Worm (Caenorhabditis elegans) whole organism, L1 larva: ENCODE data around the gene pap-1.

Experiments used
- C04F5.9 ChIP-seq: sonication (generic microtip); optimal IDR thresholded peaks from 2 replicates; lab custom pipeline; 2016; ENCODE audit warnings: missing genetic modification characterization, missing compliant biosample characterization
- C34B4.2 ChIP-seq: sonication (generic microtip); optimal IDR thresholded peaks from 2 replicates; lab custom pipeline; 2017; ENCODE audit warnings: mild to moderate bottlenecking, missing genetic modification characterization, missing compliant biosample characterization
- blmp-1 ChIP-seq: fragments of 150-350 bp; optimal IDR thresholded peaks from 2 replicates; lab custom pipeline; 2014; ENCODE audit warnings: missing biosample characterization, missing genetic modification characterization
- ceh-63 ChIP-seq: fragments of 200-800 bp; sonication (Bioruptor generic); optimal IDR thresholded peaks from 2 replicates; lab custom pipeline; 2018; ENCODE audit warnings: mild to moderate bottlenecking, missing genetic modification characterization, missing compliant biosample characterization
- ceh-8 ChIP-seq: fragments of 200-800 bp; sonication (Bioruptor generic); optimal IDR thresholded peaks from 2 replicates; lab custom pipeline; 2018; ENCODE audit warnings: mild to moderate bottlenecking, missing genetic modification characterization, moderate library complexity, missing compliant biosample characterization
- ceh-82 ChIP-seq, 3 experiments: fragments of 150-350 bp in 1 of 3; sonication (generic microtip) in 2 of 3; optimal IDR thresholded peaks; 2 replicates each; lab custom pipeline; 2014 to 2017; ENCODE audit warnings: missing biosample characterization in 3 of 3, missing genetic modification characterization in 3 of 3
- dsc-1 ChIP-seq: sonication (generic microtip); optimal IDR thresholded peaks from 2 replicates; lab custom pipeline; 2016; ENCODE audit warnings: mild to moderate bottlenecking, missing genetic modification characterization, missing compliant biosample characterization
- egl-13 ChIP-seq: sonication (generic microtip); optimal IDR thresholded peaks from 2 replicates; lab custom pipeline; 2016; ENCODE audit warnings: missing genotype, missing genetic modification reagents, missing genetic modification characterization, missing compliant biosample characterization
- egl-27 ChIP-seq, 2 experiments: fragments of 150-350 bp in 1 of 2; sonication (generic microtip); optimal IDR thresholded peaks; 3 replicates each; lab custom pipeline; 2017 to 2018; ENCODE audit warnings: missing biosample characterization in 2 of 2, missing genetic modification characterization in 2 of 2, missing genetic modification reagents in 2 of 2
- elt-2 ChIP-seq: sonication (generic microtip); optimal IDR thresholded peaks from 2 replicates; lab custom pipeline; 2016; ENCODE audit warnings: missing genetic modification characterization, mild to moderate bottlenecking, inconsistent platforms, missing compliant biosample characterization, missing genetic modification reagents
- elt-3 ChIP-seq, 6 experiments: fragments of 150-350 bp in 1 of 6; sonication (generic microtip); optimal IDR thresholded peaks; 2 replicates each; lab custom pipeline; 2017 to 2018; ENCODE audit warnings: missing biosample characterization in 6 of 6, missing genetic modification characterization in 6 of 6, inconsistent platforms in 1 of 6
- ets-5 ChIP-seq: fragments of 200-800 bp; sonication (Bioruptor generic); IDR thresholded peaks from 2 replicates; pipeline ENCODE4 v1.3.6; 2022; ENCODE audit warnings: missing genetic modification characterization, missing compliant biosample characterization
- fkh-10 ChIP-seq: sonication (generic microtip); optimal IDR thresholded peaks from 2 replicates; lab custom pipeline; 2017; ENCODE audit warnings: missing biosample characterization, missing genetic modification reagents, missing genetic modification characterization
- fkh-4 ChIP-seq: sonication (generic microtip); optimal IDR thresholded peaks from 2 replicates; lab custom pipeline; 2016; ENCODE audit warnings: missing compliant biosample characterization, missing genetic modification characterization, borderline replicate concordance
- fkh-8 ChIP-seq: sonication (generic microtip); optimal IDR thresholded peaks from 2 replicates; lab custom pipeline; 2016; ENCODE audit warnings: mild to moderate bottlenecking, missing genetic modification characterization, missing compliant biosample characterization
- fos-1 ChIP-seq: fragments of 150-350 bp; optimal IDR thresholded peaks from 2 replicates; lab custom pipeline; 2014; ENCODE audit warnings: missing biosample characterization, missing genetic modification characterization
- hlh-17 ChIP-seq: fragments of 200-800 bp; sonication (Bioruptor generic); optimal IDR thresholded peaks from 2 replicates; lab custom pipeline; 2018; ENCODE audit warnings: missing genetic modification characterization, mild to moderate bottlenecking, missing compliant biosample characterization, moderate library complexity, borderline replicate concordance
- isw-1 ChIP-seq: fragments of 200-800 bp; sonication (Bioruptor generic); IDR thresholded peaks from 2 replicates; pipeline ENCODE4 v1.3.6; 2022; ENCODE audit warnings: missing genetic modification characterization, missing compliant biosample characterization
- lin-14 ChIP-seq: fragments of 200-800 bp; sonication (Bioruptor generic); optimal IDR thresholded peaks from 2 replicates; lab custom pipeline; 2018; ENCODE audit warnings: mild to moderate bottlenecking, missing genetic modification characterization, moderate library complexity, missing compliant biosample characterization
- lir-3 ChIP-seq: sonication (generic microtip); optimal IDR thresholded peaks from 2 replicates; lab custom pipeline; 2016; ENCODE audit warnings: mild to moderate bottlenecking, missing genetic modification characterization, moderate library complexity, missing compliant biosample characterization; ENCODE audit not compliant: poor library complexity
- mab-9 ChIP-seq: fragments of 200-800 bp; sonication (Bioruptor generic); IDR thresholded peaks from 2 replicates; pipeline ENCODE4 v1.3.6; 2022; ENCODE audit warnings: missing genetic modification reagents, missing genetic modification characterization, missing compliant biosample characterization
- nhr-11 ChIP-seq: fragments of 150-350 bp; optimal IDR thresholded peaks from 2 replicates; lab custom pipeline; 2014; ENCODE audit warnings: missing biosample characterization, missing genetic modification characterization
- nhr-19 ChIP-seq: fragments of 200-800 bp; sonication (Bioruptor generic); conservative IDR thresholded peaks from 2 replicates; pipeline ENCODE4 v1.3.6; 2022; ENCODE audit warnings: missing genetic modification characterization, missing compliant biosample characterization
- nhr-28 ChIP-seq: fragments of 150-350 bp; optimal IDR thresholded peaks from 2 replicates; lab custom pipeline; 2014; ENCODE audit warnings: missing biosample characterization, missing genetic modification characterization
- nhr-47 ChIP-seq: sonication (generic microtip); optimal IDR thresholded peaks from 2 replicates; lab custom pipeline; 2016; ENCODE audit warnings: mild to moderate bottlenecking, missing genetic modification characterization, moderate library complexity, missing compliant biosample characterization
- nhr-71 ChIP-seq: sonication (generic microtip); optimal IDR thresholded peaks from 2 replicates; lab custom pipeline; 2016; ENCODE audit warnings: mild to moderate bottlenecking, missing genetic modification characterization, moderate library complexity, missing compliant biosample characterization
- nhr-76 ChIP-seq: sonication (generic microtip); optimal IDR thresholded peaks from 2 replicates; lab custom pipeline; 2017; ENCODE audit warnings: missing biosample characterization, missing genetic modification characterization
- nhr-84 ChIP-seq: sonication (generic microtip); optimal IDR thresholded peaks from 2 replicates; lab custom pipeline; 2017; ENCODE audit warnings: missing biosample characterization, missing genetic modification characterization
- nhr-85 ChIP-seq: sonication (generic microtip); peaks from one replicate; lab custom pipeline; 2016; ENCODE audit warnings: missing genetic modification characterization, inconsistent platforms, missing compliant biosample characterization
- nhr-90 ChIP-seq: sonication (generic microtip); optimal IDR thresholded peaks from 2 replicates; lab custom pipeline; 2016; ENCODE audit warnings: mild to moderate bottlenecking, missing genetic modification characterization, missing compliant biosample characterization; ENCODE audit not compliant: poor library complexity
- pax-3 ChIP-seq: fragments of 200-800 bp; sonication (Bioruptor generic); optimal IDR thresholded peaks from 2 replicates; lab custom pipeline; 2018; ENCODE audit warnings: mild to moderate bottlenecking, missing genetic modification characterization, moderate library complexity, missing compliant biosample characterization
- rnt-1 ChIP-seq: sonication (generic microtip); optimal IDR thresholded peaks from 2 replicates; lab custom pipeline; 2016; ENCODE audit warnings: mild to moderate bottlenecking, missing genetic modification characterization, moderate library complexity, missing compliant biosample characterization
- snu-23 ChIP-seq: sonication (generic microtip); optimal IDR thresholded peaks from 2 replicates; lab custom pipeline; 2016; ENCODE audit warnings: missing genetic modification characterization, missing compliant biosample characterization
- sup-37 ChIP-seq: fragments of 200-800 bp; sonication (Bioruptor generic); optimal IDR thresholded peaks from 2 replicates; lab custom pipeline; 2018; ENCODE audit warnings: mild to moderate bottlenecking, missing genetic modification characterization, missing compliant biosample characterization
- swsn-7 ChIP-seq: sonication (generic microtip); optimal IDR thresholded peaks from 2 replicates; lab custom pipeline; 2016; ENCODE audit warnings: missing genetic modification characterization, missing compliant biosample characterization
- unc-130 ChIP-seq: fragments of 150-350 bp; optimal IDR thresholded peaks from 2 replicates; lab custom pipeline; 2017; ENCODE audit warnings: missing biosample characterization, missing genetic modification characterization, inconsistent platforms
- unc-30 ChIP-seq: sonication (generic microtip); optimal IDR thresholded peaks from 2 replicates; lab custom pipeline; 2017; ENCODE audit warnings: missing biosample characterization, missing genetic modification characterization
- unc-62 ChIP-seq: fragments of 150-350 bp; optimal IDR thresholded peaks from 2 replicates; lab custom pipeline; 2014; ENCODE audit warnings: missing biosample characterization, missing genetic modification reagents, missing genetic modification characterization
- unc-86 ChIP-seq: sonication (generic microtip); optimal IDR thresholded peaks from 2 replicates; lab custom pipeline; 2016; ENCODE audit warnings: missing genetic modification characterization, missing compliant biosample characterization
- vab-15 ChIP-seq: sonication (generic microtip); optimal IDR thresholded peaks from 2 replicates; lab custom pipeline; 2017; ENCODE audit warnings: missing genotype, mild to moderate bottlenecking, missing genetic modification characterization, missing compliant biosample characterization
- xbp-1 ChIP-seq: sonication (generic microtip); optimal IDR thresholded peaks from 2 replicates; lab custom pipeline; 2016; ENCODE audit warnings: missing genetic modification characterization, missing compliant biosample characterization
- zip-4 ChIP-seq: fragments of 200-800 bp; sonication (Bioruptor generic); optimal IDR thresholded peaks from 2 replicates; lab custom pipeline; 2018; ENCODE audit warnings: mild to moderate bottlenecking, missing genetic modification characterization, moderate library complexity, missing compliant biosample characterization
- ztf-11 ChIP-seq, 2 experiments: sonication (generic microtip); optimal IDR thresholded peaks; 2 replicates each; lab custom pipeline; 2016 to 2017; ENCODE audit warnings: missing genetic modification characterization in 2 of 2, missing biosample characterization in 1 of 2, missing compliant biosample characterization in 1 of 2
- ztf-4 ChIP-seq: fragments of 150-350 bp; optimal IDR thresholded peaks from 2 replicates; lab custom pipeline; 2014; ENCODE audit warnings: missing biosample characterization, missing genetic modification characterization

pap-1 gene

ce11 chrV:10440723-10441122 is 1.1 kb upstream of the pap-1 start, which contains the start of gene snf-10:
Gene snf-10 (minus strand): TSS chrV:10440823.
- TF ChIP-seq fkh-4 (tag; lab: Kevin White, UChicago), result no peak
- no peak for TF ChIP-seq ceh-82 (tag; optimal IDR thresholded peaks at IDR 0.05; lab: Kevin White, UChicago)
- no peak for TF ChIP-seq mab-9 (GFP tag; lab: Robert Waterston, UW)
- TF ChIP-seq fkh-10 (GFP tag; lab: Kevin White, UChicago), result no peak
- TF ChIP-seq unc-130 (tag; lab: Kevin White, UChicago), result no peak
- TF ChIP-seq fkh-8 (tag; lab: Kevin White, UChicago), result no peak
- no peak for TF ChIP-seq egl-27 (tag; optimal IDR thresholded peaks at IDR 0.05; lab: Kevin White, UChicago)
- no peak for TF ChIP-seq nhr-47 (tag; lab: Kevin White, UChicago)
- TF ChIP-seq nhr-90 (tag; lab: Kevin White, UChicago), result no peak
- no peak for TF ChIP-seq lir-3 (tag; lab: Kevin White, UChicago)
- TF ChIP-seq nhr-19 (GFP tag; lab: Robert Waterston, UW), result no peak
- no peak for TF ChIP-seq pax-3 (tag; lab: Kevin White, UChicago)
- no peak for TF ChIP-seq nhr-71 (tag; lab: Kevin White, UChicago)
- no peak for TF ChIP-seq C04F5.9 (tag; lab: Kevin White, UChicago)
- TF ChIP-seq nhr-11 (tag; lab: Kevin White, UChicago), result no peak
- TF ChIP-seq unc-62 (GFP tag; lab: Kevin White, UChicago), result no peak

DNA sequence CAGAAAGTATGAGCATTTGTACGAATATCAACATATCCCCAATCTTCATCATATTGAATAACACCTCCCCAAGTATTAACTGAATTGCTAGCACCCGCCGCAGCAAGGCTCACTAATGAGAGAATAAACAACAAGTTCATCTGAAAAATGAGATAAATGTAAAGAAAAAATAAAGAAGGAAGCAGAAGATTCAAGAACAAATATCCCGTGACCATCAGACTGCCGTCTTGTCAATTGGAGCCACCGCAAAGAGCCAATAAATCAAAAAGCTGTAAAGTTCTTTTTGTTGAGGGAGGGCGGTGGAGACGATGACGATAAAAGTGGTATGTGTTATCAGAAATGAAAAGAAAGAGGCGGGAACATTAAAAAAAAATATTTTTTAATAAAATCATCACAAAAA is 11.7 kb downstream of the pap-1 start, which contains the start of gene Y32F6A.5:
Gene Y32F6A.5, minus strand, starts transcription at position 140 of the 400 bp plus-strand sequence.
- TF ChIP-seq zip-4 (GFP tag; lab: Kevin White, UChicago), result no peak
- no peak for TF ChIP-seq xbp-1
- no peak for TF ChIP-seq lir-3 (tag; lab: Kevin White, UChicago)
- TF ChIP-seq rnt-1, result peak; percentile 25

DNA sequence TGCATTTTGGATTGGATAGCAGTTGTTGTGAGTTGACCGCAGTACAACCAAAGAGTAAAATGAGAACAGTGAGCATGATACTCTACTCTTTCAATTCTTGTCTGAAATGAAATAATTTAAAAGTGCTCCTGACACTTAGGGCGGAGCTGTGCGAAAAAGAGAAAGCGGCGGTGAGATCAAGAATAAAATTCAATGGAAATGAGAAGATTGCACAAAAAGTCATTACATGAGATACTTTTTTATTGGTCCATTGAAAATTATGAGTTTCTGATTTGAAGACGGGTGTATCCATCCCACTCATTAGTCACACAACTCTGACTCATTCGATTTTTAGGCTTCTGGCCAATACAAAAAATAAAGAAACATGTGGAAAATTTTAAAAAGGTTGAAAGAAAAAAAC is 15.5 kb downstream of the pap-1 start, which contains the start of gene F22E12.1:
Gene F22E12.1, minus strand, starts transcription at position 101 of the 400 bp plus-strand sequence.
- TF ChIP-seq ztf-11 (tag; optimal IDR thresholded peaks at IDR 0.05; lab: Kevin White, UChicago), result no peak
- no peak for TF ChIP-seq nhr-71 (tag; lab: Kevin White, UChicago)
- TF ChIP-seq C34B4.2 (tag; lab: Kevin White, UChicago), result no peak
- no peak for TF ChIP-seq ceh-8 (GFP tag; lab: Kevin White, UChicago)
- no peak for TF ChIP-seq sup-37
- no peak for TF ChIP-seq unc-30 (tag; lab: Kevin White, UChicago)
- TF ChIP-seq swsn-7 (tag; lab: Kevin White, UChicago), result no peak
- TF ChIP-seq nhr-76, result no peak
- no peak for TF ChIP-seq ceh-63 (GFP tag; lab: Kevin White, UChicago)
- no peak for TF ChIP-seq blmp-1
- no peak for TF ChIP-seq isw-1
- no peak for TF ChIP-seq nhr-47 (tag; lab: Kevin White, UChicago)
- no peak for TF ChIP-seq fkh-4 (tag; lab: Kevin White, UChicago)
- TF ChIP-seq elt-2 (tag; lab: Kevin White, UChicago), result no peak
- TF ChIP-seq vab-15 (tag; lab: Kevin White, UChicago), result no peak
- TF ChIP-seq, all 84 proteins: peak for 0

DNA sequence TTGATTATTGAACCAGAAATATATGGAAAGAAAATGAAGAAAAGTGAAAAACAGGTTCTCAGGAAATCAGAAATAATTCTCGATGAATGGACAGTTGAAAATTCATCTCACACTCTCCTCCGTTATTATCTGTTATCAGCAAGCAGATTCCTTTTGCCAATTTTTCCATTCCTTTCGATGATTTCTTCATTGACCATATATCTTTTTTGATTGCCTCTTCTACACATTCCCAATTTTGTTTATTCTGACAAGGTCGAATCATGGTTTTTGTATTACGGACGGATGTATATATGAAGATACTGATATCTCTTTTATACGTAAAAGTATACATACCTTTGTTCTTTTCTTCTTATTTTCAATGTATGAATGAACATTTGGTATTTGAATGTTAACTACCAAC is 18.9 kb downstream of the pap-1 start:
- no peak for TF ChIP-seq unc-86 (tag; lab: Kevin White, UChicago)
- TF ChIP-seq nhr-28, result no peak
- TF ChIP-seq nhr-84 (tag; lab: Kevin White, UChicago), result no peak
- peak; percentile 70 for TF ChIP-seq blmp-1
- TF ChIP-seq ets-5 (GFP tag; lab: Robert Waterston, UW), result no peak
- TF ChIP-seq swsn-7 (tag; lab: Kevin White, UChicago), result no peak
- TF ChIP-seq ceh-63 (GFP tag; lab: Kevin White, UChicago), result no peak
- TF ChIP-seq nhr-11 (tag; lab: Kevin White, UChicago), result no peak
- no peak for TF ChIP-seq elt-2 (tag; lab: Kevin White, UChicago)
- TF ChIP-seq xbp-1, result no peak
- no peak for TF ChIP-seq sup-37
- TF ChIP-seq ztf-4 (tag; lab: Kevin White, UChicago), result no peak
- peak; percentile 74 for TF ChIP-seq lin-14
- no peak for TF ChIP-seq fkh-4 (tag; lab: Kevin White, UChicago)
- TF ChIP-seq elt-3 (tag; optimal IDR thresholded peaks at IDR 0.05; lab: Kevin White, UChicago), result peak in 3 of 6 experiments; percentile 25 to 86 (median 69)
- TF ChIP-seq fkh-10 (GFP tag; lab: Kevin White, UChicago), result no peak
- peak; percentile 30 for TF ChIP-seq snu-23 (GFP tag; lab: Kevin White, UChicago)
- peak; percentile 90 for TF ChIP-seq nhr-85 (tag; lab: Kevin White, UChicago)
- no peak for TF ChIP-seq pax-3 (tag; lab: Kevin White, UChicago)
- TF ChIP-seq nhr-71 (tag; lab: Kevin White, UChicago), result peak; percentile 37
- TF ChIP-seq egl-13 (tag; lab: Kevin White, UChicago), result no peak
- no peak for TF ChIP-seq hlh-17 (GFP tag; lab: Kevin White, UChicago)
- no peak for TF ChIP-seq fos-1 (tag; lab: Kevin White, UChicago)
- no peak for TF ChIP-seq dsc-1 (tag; lab: Kevin White, UChicago)
